Worm (Caenorhabditis elegans): ENCODE data around the gene eelo-2.

DNA sequence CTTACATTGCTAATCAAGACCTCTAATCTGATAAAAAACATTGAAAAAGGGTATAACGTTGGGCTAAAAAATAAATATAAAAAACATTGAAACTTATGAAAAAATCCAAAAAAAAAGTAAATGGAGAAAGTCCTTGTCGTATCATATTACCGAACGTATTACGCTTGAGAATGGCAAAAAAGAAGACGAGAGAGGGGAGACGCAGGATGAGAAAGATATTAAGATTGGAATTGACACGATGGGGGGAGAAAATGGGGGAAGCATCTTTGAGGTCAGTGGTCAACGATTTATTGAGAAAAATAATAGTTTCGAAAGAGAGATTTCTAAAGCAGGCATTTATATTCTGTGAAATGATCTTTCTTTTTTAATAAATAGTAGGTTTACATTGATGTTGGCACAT is 40.6 kb upstream of the eelo-2 start:
- no peak for TF ChIP-seq fos-1 (tag; optimal IDR thresholded peaks at IDR 0.05)
- TF ChIP-seq ztf-11 (tag; optimal IDR thresholded peaks at IDR 0.05): no peak
- no peak for TF ChIP-seq blmp-1 (tag; optimal IDR thresholded peaks at IDR 0.05; ENCODE audit: insufficient read depth)
- TF ChIP-seq ztf-1 (GFP tag; conservative IDR thresholded peaks at IDR 0.05): no peak
- TF ChIP-seq elt-1 (tag; optimal IDR thresholded peaks at IDR 0.05): no peak
- no peak for TF ChIP-seq aly-2 (tag; optimal IDR thresholded peaks at IDR 0.05)
- TF ChIP-seq sma-3 (GFP tag; optimal IDR thresholded peaks at IDR 0.05): no peak
- TF ChIP-seq elt-3 (tag; optimal IDR thresholded peaks at IDR 0.05): no peak
- TF ChIP-seq snpc-4 (tag; optimal IDR thresholded peaks at IDR 0.05): no peak
- TF ChIP-seq nhr-6 (tag; optimal IDR thresholded peaks at IDR 0.05): no peak
- no peak for TF ChIP-seq nhr-237 (tag; optimal IDR thresholded peaks at IDR 0.05)

Data from whole organism, L2 larva.